Worm (Caenorhabditis elegans) whole organism, young adult: ENCODE measurements around the gene ram-5.
A peak's percentile ranks its signal among the peaks of the same experiment; 100 is the strongest.

ENCODE experiments used
- B0019.2 ChIP-seq: fragments of 200-800 bp; sonication (Bioruptor generic); conservative IDR thresholded peaks from 2 replicates; pipeline ENCODE4 v1.3.6; 2022; ENCODE audit warnings: missing genetic modification reagents, missing genetic modification characterization, missing compliant biosample characterization
- B0336.3 ChIP-seq: fragments of 200-800 bp; sonication (Bioruptor generic); IDR thresholded peaks from 2 replicates; pipeline ENCODE4 v1.3.6; 2022; ENCODE audit warnings: missing genetic modification characterization, missing compliant biosample characterization
- C06A6.2 ChIP-seq: fragments of 200-800 bp; sonication (Bioruptor generic); conservative IDR thresholded peaks from 2 replicates; pipeline ENCODE4 v1.3.6; 2022; ENCODE audit warnings: missing genetic modification characterization, missing compliant biosample characterization
- F10E7.11 ChIP-seq: sonication (generic microtip); optimal IDR thresholded peaks from 2 replicates; lab custom pipeline; 2017; ENCODE audit warnings: mild to moderate bottlenecking, missing genetic modification characterization, moderate library complexity, missing compliant biosample characterization
- F23B12.7 ChIP-seq: sonication (generic microtip); optimal IDR thresholded peaks from 2 replicates; lab custom pipeline; 2017; ENCODE audit warnings: missing genetic modification characterization, mild to moderate bottlenecking, missing compliant biosample characterization, antibody characterized with exemption, moderate library complexity; ENCODE audit not compliant: insufficient read depth
- F33H1.4 ChIP-seq: fragments of 200-800 bp; sonication (Bioruptor generic); IDR thresholded peaks from 2 replicates; pipeline ENCODE4 v1.3.6; 2022; ENCODE audit warnings: missing genetic modification reagents, missing genetic modification characterization, missing compliant biosample characterization
- F57C9.4 ChIP-seq: sonication (generic microtip); optimal IDR thresholded peaks from 2 replicates; lab custom pipeline; 2017; ENCODE audit warnings: mild to moderate bottlenecking, missing genetic modification characterization, missing compliant biosample characterization
- K11D2.4 ChIP-seq: fragments of 200-800 bp; sonication (Bioruptor generic); IDR thresholded peaks from 2 replicates; pipeline ENCODE4 v1.3.6; 2022; ENCODE audit warnings: missing genetic modification reagents, missing genetic modification characterization, missing compliant biosample characterization
- K12H6.12 ChIP-seq: fragments of 200-800 bp; sonication (Bioruptor generic); optimal IDR thresholded peaks from 2 replicates; lab custom pipeline; 2018; ENCODE audit warnings: mild to moderate bottlenecking, missing genetic modification characterization, missing compliant biosample characterization
- T26A5.8 ChIP-seq: sonication (generic microtip); optimal IDR thresholded peaks from 2 replicates; lab custom pipeline; 2016; ENCODE audit warnings: missing genetic modification characterization, missing compliant biosample characterization
- Y56A3A.18 ChIP-seq: fragments of 200-800 bp; sonication (Bioruptor generic); IDR thresholded peaks from 2 replicates; pipeline ENCODE4 v1.3.6; 2022; ENCODE audit warnings: missing genetic modification reagents, missing genetic modification characterization, missing compliant biosample characterization
- akir-1 ChIP-seq: fragments of 200-800 bp; sonication (Bioruptor generic); optimal IDR thresholded peaks from 2 replicates; lab custom pipeline; 2018; ENCODE audit warnings: mild to moderate bottlenecking, missing genetic modification characterization, moderate library complexity, missing compliant biosample characterization
- athp-1 ChIP-seq: sonication (generic microtip); optimal IDR thresholded peaks from 2 replicates; lab custom pipeline; 2017; ENCODE audit warnings: mild to moderate bottlenecking, missing genetic modification characterization, missing compliant biosample characterization
- attf-3 ChIP-seq: fragments of 200-800 bp; sonication (Bioruptor generic); conservative IDR thresholded peaks from 2 replicates; pipeline ENCODE4 v1.3.6; 2022; ENCODE audit warnings: missing genetic modification reagents, missing genetic modification characterization, missing compliant biosample characterization
- attf-6 ChIP-seq: fragments of 200-800 bp; sonication (Bioruptor generic); IDR thresholded peaks from 2 replicates; pipeline ENCODE4 v1.3.6; 2022; ENCODE audit warnings: missing genetic modification reagents, missing genetic modification characterization, missing compliant biosample characterization
- bed-2 ChIP-seq: fragments of 200-800 bp; sonication (Bioruptor generic); IDR thresholded peaks from 2 replicates; pipeline ENCODE4 v1.3.6; 2022; ENCODE audit warnings: missing genetic modification reagents, missing genetic modification characterization, missing compliant biosample characterization
- cebp-1 ChIP-seq, 2 experiments: fragments of 200-800 bp in 1 of 2; sonication (Bioruptor generic) in 1 of 2; sonication (generic microtip) in 1 of 2; IDR thresholded peaks in 1 of 2; optimal IDR thresholded peaks in 1 of 2; 2 replicates each; pipeline versions ENCODE4 v1.3.6 to Lab custom; 2017 to 2022; ENCODE audit warnings: missing compliant biosample characterization in 2 of 2, missing genetic modification characterization in 2 of 2, mild to moderate bottlenecking in 1 of 2, missing genetic modification reagents in 1 of 2, moderate library complexity in 1 of 2
- ceh-27 ChIP-seq: fragments of 200-800 bp; sonication (Bioruptor generic); optimal IDR thresholded peaks from 2 replicates; lab custom pipeline; 2018; ENCODE audit warnings: mild to moderate bottlenecking, missing genetic modification characterization, moderate library complexity, missing compliant biosample characterization
- dpff-1 ChIP-seq: sonication (generic microtip); optimal IDR thresholded peaks from 2 replicates; lab custom pipeline; 2017; ENCODE audit warnings: mild to moderate bottlenecking, missing genetic modification characterization, missing compliant biosample characterization
- egl-44 ChIP-seq: fragments of 200-800 bp; sonication (Bioruptor generic); IDR thresholded peaks from 2 replicates; pipeline ENCODE4 v1.3.6; 2022; ENCODE audit warnings: missing genetic modification reagents, missing genetic modification characterization, missing compliant biosample characterization
- egrh-3 ChIP-seq: fragments of 200-800 bp; sonication (Bioruptor generic); IDR thresholded peaks from 2 replicates; pipeline ENCODE4 v1.3.6; 2022; ENCODE audit warnings: missing genetic modification reagents, missing genetic modification characterization, missing compliant biosample characterization
- ets-4 ChIP-seq: fragments of 200-800 bp; sonication (Bioruptor generic); optimal IDR thresholded peaks from 2 replicates; lab custom pipeline; 2018; ENCODE audit warnings: mild to moderate bottlenecking, missing genetic modification characterization, missing compliant biosample characterization
- hlh-26 ChIP-seq: fragments of 200-800 bp; sonication (Bioruptor generic); conservative IDR thresholded peaks from 2 replicates; pipeline ENCODE4 v1.3.6; 2022; ENCODE audit warnings: missing genetic modification reagents, missing genetic modification characterization, missing compliant biosample characterization
- hmg-20 ChIP-seq: fragments of 200-800 bp; sonication (Bioruptor generic); IDR thresholded peaks from 2 replicates; pipeline ENCODE4 v1.3.6; 2022; ENCODE audit warnings: missing genetic modification reagents, missing genetic modification characterization, missing compliant biosample characterization
- lsy-27 ChIP-seq: sonication (generic microtip); optimal IDR thresholded peaks from 2 replicates; lab custom pipeline; 2017; ENCODE audit warnings: missing genetic modification characterization, mild to moderate bottlenecking, missing compliant biosample characterization, antibody characterized with exemption, missing genotype, borderline replicate concordance; ENCODE audit not compliant: insufficient read depth
- madf-8 ChIP-seq: fragments of 200-800 bp; sonication (Bioruptor generic); conservative IDR thresholded peaks from 2 replicates; pipeline ENCODE4 v1.3.6; 2022; ENCODE audit warnings: missing genetic modification reagents, missing genetic modification characterization, missing compliant biosample characterization
- mes-4 ChIP-seq: sonication (generic microtip); optimal IDR thresholded peaks from 2 replicates; lab custom pipeline; 2016; ENCODE audit warnings: missing genotype, missing genetic modification characterization, missing compliant biosample characterization
- mxl-1 ChIP-seq: sonication (generic microtip); optimal IDR thresholded peaks from 2 replicates; lab custom pipeline; 2016; ENCODE audit warnings: missing genetic modification characterization, missing compliant biosample characterization
- nhr-120 ChIP-seq: fragments of 200-800 bp; sonication (Bioruptor generic); IDR thresholded peaks from 2 replicates; pipeline ENCODE4 v1.3.6; 2022; ENCODE audit warnings: missing genetic modification characterization, missing compliant biosample characterization
- nhr-80 ChIP-seq: sonication (generic microtip); optimal IDR thresholded peaks from 2 replicates; lab custom pipeline; 2016; ENCODE audit warnings: missing genetic modification characterization, missing compliant biosample characterization
- pbrm-1 ChIP-seq: fragments of 200-800 bp; sonication (Bioruptor generic); IDR thresholded peaks from 2 replicates; pipeline ENCODE4 v1.3.6; 2022; ENCODE audit warnings: missing genetic modification reagents, missing genetic modification characterization, missing compliant biosample characterization
- rec-8 ChIP-seq, 2 experiments: sonication (generic microtip); optimal IDR thresholded peaks; 2 replicates each; lab custom pipeline; 2016; ENCODE audit warnings: mild to moderate bottlenecking in 2 of 2, missing genetic modification characterization in 2 of 2, missing genetic modification reagents in 2 of 2, missing genotype in 2 of 2, missing biosample characterization in 1 of 2, missing compliant biosample characterization in 1 of 2, moderate library complexity in 1 of 2
- snpc-1.3 ChIP-seq: sonication (generic microtip); optimal IDR thresholded peaks from 2 replicates; lab custom pipeline; 2017; ENCODE audit warnings: missing genetic modification characterization, mild to moderate bottlenecking, missing compliant biosample characterization, antibody characterized with exemption, moderate library complexity, missing genotype, missing genetic modification reagents; ENCODE audit not compliant: insufficient read depth
- snpc-3.4 ChIP-seq: sonication (generic microtip); optimal IDR thresholded peaks from 2 replicates; lab custom pipeline; 2017; ENCODE audit warnings: missing genetic modification characterization, mild to moderate bottlenecking, missing compliant biosample characterization, antibody characterized with exemption, moderate library complexity, missing genotype, missing genetic modification reagents
- sptf-2 ChIP-seq: fragments of 200-800 bp; sonication (Bioruptor generic); optimal IDR thresholded peaks from 2 replicates; lab custom pipeline; 2018; ENCODE audit warnings: mild to moderate bottlenecking, missing genetic modification characterization, missing compliant biosample characterization
- tbp1 ChIP-seq: fragments of 200-800 bp; sonication (Bioruptor generic); optimal IDR thresholded peaks from 2 replicates; lab custom pipeline; 2018; ENCODE audit warnings: mild to moderate bottlenecking, missing genetic modification characterization, missing compliant biosample characterization
- tlf-1 ChIP-seq: fragments of 200-800 bp; sonication (Bioruptor generic); optimal IDR thresholded peaks from 2 replicates; lab custom pipeline; 2018; ENCODE audit warnings: mild to moderate bottlenecking, missing genetic modification characterization, missing compliant biosample characterization
- unc-130 ChIP-seq: sonication (generic microtip); optimal IDR thresholded peaks from 2 replicates; lab custom pipeline; 2016; ENCODE audit warnings: missing genetic modification reagents, missing genetic modification characterization, missing compliant biosample characterization
- ztf-25 ChIP-seq: fragments of 200-800 bp; sonication (Bioruptor generic); IDR thresholded peaks from 2 replicates; pipeline ENCODE4 v1.3.6; 2022; ENCODE audit warnings: missing genetic modification reagents, missing genetic modification characterization, missing compliant biosample characterization
- ztf-28 ChIP-seq: fragments of 200-800 bp; sonication (Bioruptor generic); IDR thresholded peaks from 2 replicates; pipeline ENCODE4 v1.3.6; 2022; ENCODE audit warnings: missing genetic modification reagents, missing genetic modification characterization, missing compliant biosample characterization
- ztf-6 ChIP-seq: fragments of 200-800 bp; sonication (Bioruptor generic); IDR thresholded peaks from 2 replicates; pipeline ENCODE4 v1.3.6; 2022; ENCODE audit warnings: missing genetic modification reagents, missing genetic modification characterization, missing compliant biosample characterization

ram-5 gene

ce11 chrX:14602676-14603075, 52.7 kb downstream of the ram-5 start, which contains the start of gene eor-2 (continued):
- TF ChIP-seq ztf-28 (no peak), F33H1.4 (GFP tag; lab: Robert Waterston, UW) (no peak), B0019.2 (GFP tag; lab: Robert Waterston, UW) (no peak), K11D2.4 (GFP tag; lab: Robert Waterston, UW) (0 out of 2 replicates have a peak, but pooled peaks have one; percentile 17), ets-4 (GFP tag; lab: Kevin White, UChicago) (peak; percentile 61), hlh-26 (GFP tag; lab: Robert Waterston, UW) (no peak), F57C9.4 (tag; lab: Kevin White, UChicago) (no peak), snpc-1.3 (tag; lab: Kevin White, UChicago) (peak; percentile 5), Y56A3A.18 (GFP tag; lab: Robert Waterston, UW) (no peak), unc-130 (no peak), snpc-3.4 (tag; lab: Kevin White, UChicago) (no peak), B0336.3 (GFP tag; lab: Robert Waterston, UW) (no peak), pbrm-1 (GFP tag; lab: Robert Waterston, UW) (no peak; the same call in 1 of the 2 replicates), nhr-120 (GFP tag; lab: Robert Waterston, UW) (no peak), C06A6.2 (no peak), mxl-1 (tag; lab: Kevin White, UChicago) (no peak), attf-6 (no peak), F10E7.11 (no peak), ztf-25 (GFP tag; lab: Robert Waterston, UW) (no peak), K12H6.12 (tag; lab: Kevin White, UChicago) (peak; percentile 30), akir-1 (GFP tag; lab: Kevin White, UChicago) (peak; percentile 8), ceh-27 (GFP tag; lab: Kevin White, UChicago) (peak; percentile 69), egl-44 (0 out of 2 replicates have a peak, but pooled peaks have one; percentile 18), athp-1 (no peak), hmg-20 (GFP tag; lab: Robert Waterston, UW) (no peak), ztf-6 (GFP tag; lab: Robert Waterston, UW) (no peak), bed-2 (no peak), tlf-1 (GFP tag; lab: Kevin White, UChicago) (no peak), cebp-1 (GFP tag; IDR thresholded peaks at IDR 0.05; lab: Robert Waterston, UW) (no peak), cebp-1 (tag; optimal IDR thresholded peaks at IDR 0.05; lab: Kevin White, UChicago) (no peak), F23B12.7 (tag; lab: Kevin White, UChicago) (peak; percentile 15), tbp1 (GFP tag; lab: Kevin White, UChicago) (no peak), lsy-27 (tag; lab: Kevin White, UChicago) (no peak), T26A5.8 (tag; lab: Kevin White, UChicago) (no peak), attf-3 (GFP tag; lab: Robert Waterston, UW) (no peak), nhr-80 (tag; lab: Kevin White, UChicago) (peak; percentile 92), sptf-2 (no peak), madf-8 (GFP tag; lab: Robert Waterston, UW) (no peak), dpff-1 (no peak), mes-4 (tag; lab: Kevin White, UChicago) (no peak), rec-8 (tag; optimal IDR thresholded peaks at IDR 0.05; lab: Kevin White, UChicago) (no peak), egrh-3 (GFP tag; lab: Robert Waterston, UW) (peak; percentile 61)
